Fruit fly (Drosophila melanogaster): ENCODE results near the gene CCHa1.

- TF ChIP-seq Myc (optimal IDR thresholded peaks at IDR 0.05) (no peak), ttk (optimal IDR thresholded peaks at IDR 0.05) (no peak), h (optimal IDR thresholded peaks at IDR 0.05) (no peak), Sin3A (optimal IDR thresholded peaks at IDR 0.05) (no peak), psq (optimal IDR thresholded peaks at IDR 0.05) (no peak)
These were observed 43.4 kb downstream of the CCHa1 start for dm6 chr3R:14053037-14053808.
